Worm (Caenorhabditis elegans) whole organism, mixed stage, embryonic: Measurements from ENCODE around the gene T28A8.6.

Experiments used
- bed-3 ChIP-seq: fragments of 200-800 bp; sonication (Bioruptor generic); optimal IDR thresholded peaks from 3 replicates; lab custom pipeline; 2018; ENCODE audit warnings: mild to moderate bottlenecking, missing genetic modification characterization, moderate library complexity, missing compliant biosample characterization
- blmp-1 ChIP-seq: fragments of 150-350 bp; optimal IDR thresholded peaks from 2 replicates; lab custom pipeline; 2014; ENCODE audit warnings: missing biosample characterization, missing genetic modification characterization
- ceh-39 ChIP-seq: fragments of 150-350 bp; optimal IDR thresholded peaks from 2 replicates; lab custom pipeline; 2014; ENCODE audit warnings: missing biosample characterization, missing genetic modification characterization
- ceh-83 ChIP-seq: fragments of 200-800 bp; sonication (Bioruptor generic); optimal IDR thresholded peaks from 2 replicates; lab custom pipeline; 2018; ENCODE audit warnings: mild to moderate bottlenecking, missing genetic modification characterization, missing compliant biosample characterization
- ces-1 ChIP-seq: fragments of 150-350 bp; optimal IDR thresholded peaks from 2 replicates; lab custom pipeline; 2014; ENCODE audit warnings: missing biosample characterization, missing genetic modification reagents, missing genetic modification characterization
- cnd-1 ChIP-seq: fragments of 200-800 bp; sonication (Bioruptor generic); optimal IDR thresholded peaks from 2 replicates; lab custom pipeline; 2018; ENCODE audit warnings: mild to moderate bottlenecking, missing genetic modification characterization, missing compliant biosample characterization
- drap-1 ChIP-seq: fragments of 200-800 bp; sonication (Bioruptor generic); optimal IDR thresholded peaks from 3 replicates; lab custom pipeline; 2018; ENCODE audit warnings: mild to moderate bottlenecking, missing genetic modification characterization, missing compliant biosample characterization
- elt-1 ChIP-seq: sonication (generic microtip); optimal IDR thresholded peaks from 2 replicates; lab custom pipeline; 2017; ENCODE audit warnings: missing genetic modification characterization, mild to moderate bottlenecking, missing compliant biosample characterization, antibody characterized with exemption, moderate library complexity, borderline replicate concordance; ENCODE audit not compliant: insufficient read depth
- elt-3 ChIP-seq: fragments of 150-350 bp; optimal IDR thresholded peaks from 2 replicates; lab custom pipeline; 2014; ENCODE audit warnings: missing biosample characterization, missing genetic modification characterization
- flh-1 ChIP-seq: fragments of 200-800 bp; sonication (Bioruptor generic); optimal IDR thresholded peaks from 2 replicates; lab custom pipeline; 2018; ENCODE audit warnings: mild to moderate bottlenecking, missing genetic modification characterization, moderate library complexity, missing compliant biosample characterization
- ham-2 ChIP-seq: fragments of 200-800 bp; sonication (Bioruptor generic); optimal IDR thresholded peaks from 2 replicates; lab custom pipeline; 2018; ENCODE audit warnings: mild to moderate bottlenecking, missing genetic modification characterization, missing compliant biosample characterization
- hlh-1 ChIP-seq: fragments of 150-350 bp; optimal IDR thresholded peaks from 2 replicates; lab custom pipeline; 2014; ENCODE audit warnings: missing biosample characterization, missing genetic modification reagents, missing genetic modification characterization
- lin-13 ChIP-seq: fragments of 150-350 bp; optimal IDR thresholded peaks from 2 replicates; lab custom pipeline; 2014; ENCODE audit warnings: missing biosample characterization, missing genetic modification characterization
- lin-32 ChIP-seq: fragments of 200-800 bp; sonication (Bioruptor generic); optimal IDR thresholded peaks from 2 replicates; lab custom pipeline; 2018; ENCODE audit warnings: mild to moderate bottlenecking, missing genetic modification characterization, missing compliant biosample characterization
- mab-5 ChIP-seq: fragments of 150-350 bp; optimal IDR thresholded peaks from 2 replicates; lab custom pipeline; 2014; ENCODE audit warnings: missing biosample characterization, missing genetic modification characterization
- mls-2 ChIP-seq: sonication (generic microtip); optimal IDR thresholded peaks from 2 replicates; lab custom pipeline; 2016; ENCODE audit warnings: mild to moderate bottlenecking, missing genetic modification characterization, moderate library complexity, missing compliant biosample characterization
- nhr-2 ChIP-seq: fragments of 150-350 bp; optimal IDR thresholded peaks from 2 replicates; lab custom pipeline; 2014; ENCODE audit warnings: missing biosample characterization, missing genetic modification characterization
- nhr-237 ChIP-seq: fragments of 150-350 bp; optimal IDR thresholded peaks from 2 replicates; lab custom pipeline; 2014; ENCODE audit warnings: missing biosample characterization, missing genetic modification characterization
- nhr-28 ChIP-seq: fragments of 150-350 bp; optimal IDR thresholded peaks from 2 replicates; lab custom pipeline; 2014; ENCODE audit warnings: missing biosample characterization, missing genetic modification characterization
- pha-4 ChIP-seq: fragments of 150-350 bp; optimal IDR thresholded peaks from 2 replicates; lab custom pipeline; 2018; ENCODE audit warnings: missing biosample characterization, missing genetic modification reagents, missing genetic modification characterization
- sem-2 ChIP-seq: fragments of 200-800 bp; sonication (Bioruptor generic); optimal IDR thresholded peaks from 2 replicates; lab custom pipeline; 2018; ENCODE audit warnings: mild to moderate bottlenecking, missing genetic modification characterization, missing compliant biosample characterization
- sptf-1 ChIP-seq: sonication (generic microtip); optimal IDR thresholded peaks from 2 replicates; lab custom pipeline; 2017; ENCODE audit warnings: mild to moderate bottlenecking, missing genetic modification characterization, moderate library complexity, missing compliant biosample characterization
- unc-39 ChIP-seq: fragments of 150-350 bp; optimal IDR thresholded peaks from 2 replicates; lab custom pipeline; 2014; ENCODE audit warnings: missing biosample characterization, missing genetic modification characterization
- unc-62 ChIP-seq: fragments of 150-350 bp; optimal IDR thresholded peaks from 2 replicates; lab custom pipeline; 2014; ENCODE audit warnings: missing biosample characterization, missing genetic modification reagents, missing genetic modification characterization
- zip-8 ChIP-seq: fragments of 150-350 bp; optimal IDR thresholded peaks from 2 replicates; lab custom pipeline; 2014; ENCODE audit warnings: missing biosample characterization, missing genetic modification characterization
- ztf-11 ChIP-seq: fragments of 150-350 bp; optimal IDR thresholded peaks from 2 replicates; lab custom pipeline; 2014; ENCODE audit warnings: missing biosample characterization, missing genetic modification characterization

The T28A8.6 gene

ce11 chrIII:13502513-13502912 lies 3.5 kb downstream of the T28A8.6 start, which contains the start of gene T28A8.8:
T28A8.8 (plus strand) TSS chrIII:13502813.
- TF ChIP-seq bed-3 (GFP tag; lab: Kevin White, UChicago) (no peak), unc-62 (GFP tag; lab: Kevin White, UChicago) (no peak), elt-3 (tag; lab: Kevin White, UChicago) (no peak), blmp-1 (no peak)
- TF ChIP-seq, all 35 proteins: peak for 0

DNA sequence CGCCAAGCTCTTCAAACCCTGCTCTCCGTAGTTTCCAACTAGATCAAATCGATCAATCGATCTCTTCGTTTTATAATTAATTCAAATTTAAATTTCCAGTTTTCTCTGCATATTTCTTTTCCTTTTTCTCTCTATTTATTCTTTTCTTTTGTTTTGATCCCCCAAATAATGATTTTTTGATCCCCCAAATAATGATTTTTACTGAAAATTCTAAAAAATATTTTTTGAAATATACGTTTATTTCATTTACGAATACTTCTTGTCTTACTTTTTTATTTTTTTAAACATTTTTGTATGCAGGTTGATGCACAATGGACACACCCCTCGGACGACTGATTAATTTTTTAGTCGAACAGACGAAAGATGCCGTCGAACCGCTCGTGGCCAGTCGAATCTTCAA lies 4.4 kb downstream of the T28A8.6 start, which contains the start of gene T28A8.4:
TSS of gene T28A8.4 (plus strand) at position 301 of the 400 bp plus-strand sequence.
- no peak for TF ChIP-seq ztf-11
- TF ChIP-seq nhr-28 (tag; lab: Kevin White, UChicago): no peak

DNA sequence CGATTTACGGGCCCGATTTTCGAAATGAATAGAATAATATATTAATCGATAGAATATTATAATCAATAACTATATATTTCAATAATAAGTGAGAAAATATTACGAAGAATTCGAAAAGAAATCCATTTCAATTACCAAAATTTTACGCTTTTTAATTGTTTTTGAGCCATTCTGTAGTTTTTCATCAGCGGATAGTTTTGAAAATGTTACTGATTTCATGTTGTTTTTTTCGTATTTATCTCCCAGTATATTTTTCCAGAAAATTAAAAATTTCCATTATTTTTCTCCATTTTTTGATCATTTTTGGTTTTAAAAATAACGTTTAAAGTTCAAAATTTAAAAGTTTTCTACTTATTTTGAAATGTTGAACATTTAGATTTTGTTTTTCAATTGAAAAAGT lies 6.7 kb downstream of the T28A8.6 start, which contains the start of gene T28A8.3:
TSS of gene T28A8.3 (plus strand) at position 301 of the 400 bp plus-strand sequence.
- TF ChIP-seq sem-2 (no peak), ceh-83 (GFP tag; lab: Kevin White, UChicago) (no peak), ham-2 (GFP tag; lab: Kevin White, UChicago) (no peak), mls-2 (tag; lab: Kevin White, UChicago) (no peak), flh-1 (GFP tag; lab: Kevin White, UChicago) (no peak)
- TF ChIP-seq, all 35 proteins: peak for 0

DNA sequence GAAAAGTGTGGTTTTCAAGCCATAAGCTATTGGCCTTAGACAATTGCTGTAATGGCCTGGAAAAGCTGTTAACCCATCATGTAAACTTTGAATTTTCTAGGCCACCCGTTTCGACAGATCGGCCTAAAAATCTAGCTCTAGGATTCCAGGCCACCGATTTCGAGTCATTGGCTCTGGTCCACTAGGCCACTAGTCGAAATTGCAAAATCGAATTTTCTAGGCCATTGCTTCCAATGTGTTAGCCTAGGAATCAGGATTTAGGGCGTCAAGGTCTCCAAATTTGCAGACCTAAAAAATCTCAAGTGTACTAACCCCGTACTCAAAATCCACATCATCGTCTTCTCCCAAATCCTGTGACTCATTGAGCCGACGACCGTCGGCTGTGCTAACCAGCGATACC lies 11.8 kb downstream of the T28A8.6 start:
- TF ChIP-seq nhr-2 (tag; lab: Kevin White, UChicago) (no peak), drap-1 (no peak), flh-1 (GFP tag; lab: Kevin White, UChicago) (no peak), sptf-1 (no peak), elt-1 (tag; lab: Kevin White, UChicago) (no peak), sem-2 (no peak), elt-3 (tag; lab: Kevin White, UChicago) (no peak), nhr-237 (tag; lab: Kevin White, UChicago) (no peak), cnd-1 (tag; lab: Kevin White, UChicago) (no peak), unc-39 (tag; lab: Kevin White, UChicago) (no peak)

DNA sequence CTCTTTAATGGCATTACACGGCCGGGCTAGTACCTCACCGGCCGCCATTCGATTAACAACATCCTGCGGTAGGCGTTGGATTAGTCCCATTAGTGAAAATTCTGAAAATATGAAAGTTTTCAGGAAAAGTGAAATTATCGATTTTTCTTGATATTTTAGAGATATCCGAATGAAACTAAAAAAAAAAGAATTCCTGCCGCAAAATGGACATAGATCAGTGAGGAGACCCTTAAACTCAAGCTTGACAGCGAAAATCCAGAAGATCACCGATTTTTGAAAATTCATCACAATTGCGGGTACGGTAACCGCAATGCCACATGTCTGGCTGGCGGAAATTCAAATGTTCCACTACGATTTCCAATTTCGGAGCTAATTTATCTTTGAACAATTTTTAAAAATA lies 15.5 kb downstream of the T28A8.6 start, which contains the start of gene mlh-1:
TSS of gene mlh-1 (minus strand) at position 101 of the 400 bp plus-strand sequence.
- TF ChIP-seq ces-1 (GFP tag; lab: Kevin White, UChicago) (peak; percentile 21), ceh-83 (GFP tag; lab: Kevin White, UChicago) (no peak)
- TF ChIP-seq, all 35 proteins: peak for 1

DNA sequence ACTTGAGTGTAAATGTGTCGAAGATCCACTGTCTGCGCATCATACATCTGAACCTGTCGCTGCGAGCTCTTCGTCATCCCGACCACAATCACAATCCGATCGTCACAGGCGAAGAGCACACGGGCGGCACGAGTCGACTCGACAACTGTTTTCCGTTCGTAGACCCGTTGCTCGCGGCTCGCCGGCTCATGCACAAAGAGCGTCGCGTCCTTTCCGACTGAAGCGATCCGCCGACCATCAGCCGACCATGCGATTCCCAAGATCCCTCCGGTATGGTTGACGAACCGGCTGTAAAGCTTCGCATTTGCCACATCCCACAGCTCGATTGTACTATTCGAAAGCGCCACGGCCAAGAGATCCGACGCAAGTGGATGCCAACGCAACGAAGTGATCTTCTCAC lies 19.4 kb downstream of the T28A8.6 start:
- TF ChIP-seq bed-3 (GFP tag; lab: Kevin White, UChicago) (no peak), hlh-1 (tag; lab: Kevin White, UChicago) (no peak), drap-1 (no peak)

DNA sequence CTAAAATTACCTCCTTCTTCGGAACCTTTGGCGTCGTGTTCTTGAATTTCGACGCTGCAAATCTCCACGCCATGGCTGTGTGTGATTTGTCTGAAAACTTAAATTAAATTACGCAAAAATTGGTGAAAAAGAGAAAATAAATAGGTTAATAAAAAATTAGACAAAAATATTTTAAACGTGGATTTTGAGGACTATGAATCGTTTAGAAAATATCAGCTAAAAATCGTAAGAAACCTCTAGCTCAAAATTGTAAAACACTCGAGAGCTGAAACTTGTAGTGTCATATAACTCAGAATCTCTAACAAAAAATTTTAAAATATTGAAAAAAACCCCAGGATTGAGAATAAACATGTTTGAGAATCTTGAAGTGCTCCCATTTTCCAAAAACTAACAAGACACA lies 25.0 kb downstream of the T28A8.6 start, which contains the start of gene pod-1:
TSS of gene pod-1 (minus strand) at position 101 of the 400 bp plus-strand sequence.
- TF ChIP-seq cnd-1 (tag; lab: Kevin White, UChicago) (no peak), ceh-83 (GFP tag; lab: Kevin White, UChicago) (no peak), elt-3 (tag; lab: Kevin White, UChicago) (no peak), ces-1 (GFP tag; lab: Kevin White, UChicago) (no peak), mab-5 (tag; lab: Kevin White, UChicago) (no peak), lin-13 (no peak)

- peak; percentile 64 for TF ChIP-seq mls-2 (tag; lab: Kevin White, UChicago)
- TF ChIP-seq sptf-1: peak; percentile 63
- no peak for TF ChIP-seq pha-4 (tag; lab: Kevin White, UChicago)
- TF ChIP-seq ceh-39 (tag; lab: Kevin White, UChicago): no peak
- peak; percentile 67 for TF ChIP-seq cnd-1 (tag; lab: Kevin White, UChicago)
- TF ChIP-seq nhr-28 (tag; lab: Kevin White, UChicago): no peak
- peak; percentile 97 for TF ChIP-seq ces-1 (GFP tag; lab: Kevin White, UChicago)
- peak; percentile 36 for TF ChIP-seq lin-32 (GFP tag; lab: Kevin White, UChicago)
- TF ChIP-seq lin-13: no peak
- no peak for TF ChIP-seq zip-8
- no peak for TF ChIP-seq nhr-237 (tag; lab: Kevin White, UChicago)
Observed at ce11 chrIII:13525118-13525839, 26.3 kb downstream of the T28A8.6 start.
